Fruit fly (Drosophila melanogaster): ENCODE data around the gene Ten-m.

- no peak for TF ChIP-seq brk (GFP tag; optimal IDR thresholded peaks at IDR 0.05)
- no peak for TF ChIP-seq ey (GFP tag; optimal IDR thresholded peaks at IDR 0.05)
- TF ChIP-seq CG32264 (GFP tag; optimal IDR thresholded peaks at IDR 0.05): no peak
- TF ChIP-seq Hr78 (GFP tag; optimal IDR thresholded peaks at IDR 0.05): no peak
- TF ChIP-seq CG9705 (GFP tag; optimal IDR thresholded peaks at IDR 0.05): no peak
Measured at dm6 chr3L:22398643-22399042, 9.0 kb downstream of the Ten-m start.
